Worm (Caenorhabditis elegans) whole organism, L4/young adult: ENCODE data around the gene F57G9.3.

Source experiments
- W03F9.2 ChIP-seq: fragments of 150-350 bp; optimal IDR thresholded peaks from 2 replicates; lab custom pipeline; 2014; ENCODE audit warnings: missing biosample characterization, missing genetic modification characterization
- dao-5 ChIP-seq: sonication (generic microtip); optimal IDR thresholded peaks from 2 replicates; lab custom pipeline; 2016; ENCODE audit warnings: missing genotype, missing genetic modification characterization, moderate library complexity, missing compliant biosample characterization
- him-1 ChIP-seq: sonication (generic microtip); optimal IDR thresholded peaks from 2 replicates; lab custom pipeline; 2016; ENCODE audit warnings: missing genotype, missing genetic modification reagents, missing genetic modification characterization, missing compliant biosample characterization

ce11 chrII:12380888-12381287, 29.1 kb downstream of the F57G9.3 start:
- TF ChIP-seq W03F9.2 (tag; lab: Kevin White, UChicago) (no peak), him-1 (tag; lab: Kevin White, UChicago) (no peak), dao-5 (tag; lab: Kevin White, UChicago) (no peak)
